Fruit fly (Drosophila melanogaster) whole organism, prepupa: ENCODE data around the gene CG6409.

Experiments
- Blimp-1 ChIP-seq: fragments of 200-800 bp; sonication (Bioruptor generic); optimal IDR thresholded peaks from 3 replicates; lab custom pipeline; 2017; ENCODE audit warnings: missing biosample characterization, missing genetic modification characterization, mild to moderate bottlenecking, moderate library complexity, missing genetic modification reagents
- CG10669 ChIP-seq: fragments of 200-800 bp; sonication (Bioruptor generic); optimal IDR thresholded peaks from 3 replicates; lab custom pipeline; 2018; ENCODE audit warnings: missing biosample characterization, mild to moderate bottlenecking, missing genetic modification characterization, moderate library complexity
- CG11762 ChIP-seq: fragments of 200-800 bp; sonication (Bioruptor generic); optimal IDR thresholded peaks from 3 replicates; lab custom pipeline; 2016; ENCODE audit warnings: missing biosample characterization, missing genetic modification characterization; ENCODE audit not compliant: insufficient read depth
- CG11902 ChIP-seq: fragments of 200-800 bp; sonication (Bioruptor generic); optimal IDR thresholded peaks from 3 replicates; lab custom pipeline; 2016; ENCODE audit warnings: missing biosample characterization, missing genetic modification characterization
- CG15336 ChIP-seq: fragments of 200-800 bp; sonication (Bioruptor generic); IDR thresholded peaks from 2 replicates; pipeline ENCODE4 v1.3.6; 2022; ENCODE audit warnings: missing biosample characterization, missing genetic modification characterization
- CG1621 ChIP-seq: fragments of 200-800 bp; sonication (Bioruptor generic); optimal IDR thresholded peaks from 3 replicates; lab custom pipeline; 2018; ENCODE audit warnings: missing biosample characterization, mild to moderate bottlenecking, missing genetic modification characterization
- CG16779 ChIP-seq: fragments of 200-800 bp; sonication (Bioruptor generic); optimal IDR thresholded peaks from 3 replicates; lab custom pipeline; 2017; ENCODE audit warnings: missing biosample characterization, mild to moderate bottlenecking, missing genetic modification characterization
- CG3032 ChIP-seq: fragments of 200-800 bp; optimal IDR thresholded peaks from 2 replicates; lab custom pipeline; 2019; ENCODE audit warnings: missing biosample characterization, mild to moderate bottlenecking, missing genetic modification characterization, moderate library complexity
- CG31627 ChIP-seq: fragments of 200-800 bp; sonication (Bioruptor generic); optimal IDR thresholded peaks from 3 replicates; lab custom pipeline; 2016; ENCODE audit warnings: missing biosample characterization, missing genetic modification characterization
- CG32006 ChIP-seq: fragments of 200-800 bp; sonication (Bioruptor generic); optimal IDR thresholded peaks from 3 replicates; lab custom pipeline; 2017; ENCODE audit warnings: missing biosample characterization, mild to moderate bottlenecking, missing genetic modification characterization
- CG34406 ChIP-seq: fragments of 200-800 bp; sonication (Bioruptor generic); optimal IDR thresholded peaks from 3 replicates; lab custom pipeline; 2016; ENCODE audit warnings: missing biosample characterization, missing genetic modification characterization
- CG3919 ChIP-seq: fragments of 200-800 bp; sonication (Bioruptor generic); optimal IDR thresholded peaks from 3 replicates; lab custom pipeline; 2016; ENCODE audit warnings: missing biosample characterization, missing genetic modification characterization
- CG6163 ChIP-seq: fragments of 200-800 bp; sonication (Bioruptor generic); IDR thresholded peaks from 3 replicates; pipeline ENCODE4 v1.3.6; 2022; ENCODE audit warnings: missing biosample characterization, missing genetic modification characterization
- CG6276 ChIP-seq: fragments of 200-800 bp; sonication (Bioruptor generic); optimal IDR thresholded peaks from 2 replicates; lab custom pipeline; 2017; ENCODE audit warnings: missing biosample characterization, mild to moderate bottlenecking, missing genetic modification characterization
- CG6808 ChIP-seq: fragments of 200-800 bp; sonication (Bioruptor generic); optimal IDR thresholded peaks from 3 replicates; lab custom pipeline; 2017; ENCODE audit warnings: missing biosample characterization, missing genetic modification characterization, mild to moderate bottlenecking, moderate library complexity, missing genetic modification reagents
- CG6854 ChIP-seq: fragments of 200-800 bp; sonication (Bioruptor generic); optimal IDR thresholded peaks from 2 replicates; lab custom pipeline; 2017; ENCODE audit warnings: missing biosample characterization, mild to moderate bottlenecking, missing genetic modification characterization
- CG7368 ChIP-seq: fragments of 200-800 bp; sonication (Bioruptor generic); optimal IDR thresholded peaks from 3 replicates; lab custom pipeline; 2016; ENCODE audit warnings: missing biosample characterization, missing genetic modification characterization
- CG8119 ChIP-seq: fragments of 200-800 bp; sonication (Bioruptor generic); IDR thresholded peaks from 3 replicates; pipeline ENCODE4 v1.3.6; 2022; ENCODE audit warnings: missing biosample characterization, missing genetic modification characterization
- CG8319 ChIP-seq: fragments of 200-800 bp; sonication (Bioruptor generic); optimal IDR thresholded peaks from 3 replicates; lab custom pipeline; 2016; ENCODE audit warnings: missing biosample characterization, missing genetic modification characterization
- CG9139 ChIP-seq: fragments of 200-800 bp; sonication (Bioruptor generic); optimal IDR thresholded peaks from 3 replicates; lab custom pipeline; 2017; ENCODE audit warnings: missing biosample characterization, mild to moderate bottlenecking, missing genetic modification characterization
- Eip75B ChIP-seq: fragments of 200-800 bp; sonication (Bioruptor generic); optimal IDR thresholded peaks from 3 replicates; lab custom pipeline; 2016; ENCODE audit warnings: missing biosample characterization, missing genetic modification characterization
- Eip78C ChIP-seq: fragments of 200-800 bp; sonication (Bioruptor generic); peaks from one replicate; lab custom pipeline; 2016; ENCODE audit warnings: missing biosample characterization, missing genetic modification characterization
- Ets21C ChIP-seq: fragments of 200-800 bp; sonication (Bioruptor generic); optimal IDR thresholded peaks from 3 replicates; lab custom pipeline; 2016; ENCODE audit warnings: missing biosample characterization, missing genetic modification characterization
- Hr38 ChIP-seq: sonication (Bioruptor generic); optimal IDR thresholded peaks from 2 replicates; lab custom pipeline; 2016; ENCODE audit warnings: missing biosample characterization, missing genetic modification characterization
- Hr39 ChIP-seq: fragments of 200-800 bp; sonication (Bioruptor generic); optimal IDR thresholded peaks from 2 replicates; lab custom pipeline; 2016; ENCODE audit warnings: missing biosample characterization, missing genetic modification characterization
- Hr4 ChIP-seq: fragments of 200-800 bp; sonication (Bioruptor generic); optimal IDR thresholded peaks from 3 replicates; lab custom pipeline; 2016; ENCODE audit warnings: missing biosample characterization, missing genetic modification characterization
- Lpt ChIP-seq: fragments of 200-800 bp; sonication (Bioruptor generic); optimal IDR thresholded peaks from 3 replicates; lab custom pipeline; 2016; ENCODE audit warnings: missing biosample characterization, missing genetic modification characterization
- Met ChIP-seq: fragments of 200-800 bp; sonication (Bioruptor generic); optimal IDR thresholded peaks from 3 replicates; lab custom pipeline; 2016; ENCODE audit warnings: missing biosample characterization, missing genetic modification characterization
- OdsH ChIP-seq: fragments of 200-800 bp; sonication (Bioruptor generic); optimal IDR thresholded peaks from 3 replicates; lab custom pipeline; 2016; ENCODE audit warnings: missing biosample characterization, missing genetic modification characterization
- Smox ChIP-seq: fragments of 200-800 bp; sonication (Bioruptor generic); optimal IDR thresholded peaks from 3 replicates; lab custom pipeline; 2016; ENCODE audit warnings: missing biosample characterization, missing genetic modification characterization
- Sox14 ChIP-seq: fragments of 200-800 bp; sonication (Bioruptor generic); optimal IDR thresholded peaks from 3 replicates; lab custom pipeline; 2016; ENCODE audit warnings: missing biosample characterization, missing genetic modification characterization
- Sox15 ChIP-seq: fragments of 200-800 bp; sonication (Bioruptor generic); optimal IDR thresholded peaks from 3 replicates; lab custom pipeline; 2016; ENCODE audit warnings: missing biosample characterization, missing genetic modification characterization
- achi ChIP-seq: fragments of 200-800 bp; sonication (Bioruptor generic); optimal IDR thresholded peaks from 3 replicates; lab custom pipeline; 2016; ENCODE audit warnings: missing biosample characterization, missing genetic modification characterization
- acj6 ChIP-seq: fragments of 200-800 bp; sonication (Bioruptor generic); optimal IDR thresholded peaks from 3 replicates; lab custom pipeline; 2016; ENCODE audit warnings: missing biosample characterization, missing genetic modification characterization
- dsx ChIP-seq: fragments of 200-800 bp; optimal IDR thresholded peaks from 3 replicates; lab custom pipeline; 2019; ENCODE audit warnings: missing biosample characterization, mild to moderate bottlenecking, missing genetic modification characterization, moderate library complexity; ENCODE audit not compliant: poor library complexity, severe bottlenecking
- esn ChIP-seq: fragments of 200-800 bp; sonication (Bioruptor generic); optimal IDR thresholded peaks from 2 replicates; lab custom pipeline; 2016; ENCODE audit warnings: missing biosample characterization, mild to moderate bottlenecking, missing genetic modification characterization, moderate library complexity
- fd59A ChIP-seq: fragments of 200-800 bp; sonication (Bioruptor generic); optimal IDR thresholded peaks from 2 replicates; lab custom pipeline; 2017; ENCODE audit warnings: missing biosample characterization, mild to moderate bottlenecking, missing genetic modification characterization, missing genetic modification reagents
- fkh ChIP-seq: fragments of 200-800 bp; sonication (Bioruptor generic); optimal IDR thresholded peaks from 3 replicates; lab custom pipeline; 2017; ENCODE audit warnings: missing biosample characterization, mild to moderate bottlenecking, missing genetic modification characterization, moderate library complexity
- net ChIP-seq: fragments of 200-800 bp; sonication (Bioruptor generic); optimal IDR thresholded peaks from 3 replicates; lab custom pipeline; 2016; ENCODE audit warnings: missing biosample characterization, missing genetic modification characterization
- pdm3 ChIP-seq: fragments of 200-800 bp; sonication (Bioruptor generic); optimal IDR thresholded peaks from 3 replicates; lab custom pipeline; 2016; ENCODE audit warnings: missing biosample characterization, missing genetic modification characterization
- salr ChIP-seq, 2 experiments: fragments of 200-800 bp; sonication (Bioruptor generic); optimal IDR thresholded peaks; 3 replicates each; lab custom pipeline; 2016 to 2018; ENCODE audit warnings: missing biosample characterization in 2 of 2, missing genetic modification characterization in 2 of 2, mild to moderate bottlenecking in 1 of 2
- spab ChIP-seq: fragments of 200-800 bp; sonication (Bioruptor generic); optimal IDR thresholded peaks from 2 replicates; lab custom pipeline; 2017; ENCODE audit warnings: missing biosample characterization, mild to moderate bottlenecking, missing genetic modification characterization, missing genetic modification reagents
- ss ChIP-seq, 2 experiments: fragments of 200-800 bp; sonication (Bioruptor generic); optimal IDR thresholded peaks; 2 replicates in 1 of 2; 3 replicates in 1 of 2; lab custom pipeline; 2017 to 2018; ENCODE audit warnings: mild to moderate bottlenecking in 2 of 2, missing biosample characterization in 2 of 2, missing genetic modification characterization in 2 of 2, moderate library complexity in 1 of 2
- svp ChIP-seq: fragments of 200-800 bp; sonication (Bioruptor generic); peaks from one replicate; lab custom pipeline; 2016; ENCODE audit warnings: missing biosample characterization, missing genetic modification characterization
- topi ChIP-seq: fragments of 200-800 bp; sonication (Bioruptor generic); optimal IDR thresholded peaks from 3 replicates; lab custom pipeline; 2016; ENCODE audit warnings: missing biosample characterization, missing genetic modification characterization
- vri ChIP-seq: fragments of 200-800 bp; sonication (Bioruptor generic); optimal IDR thresholded peaks from 3 replicates; lab custom pipeline; 2016; ENCODE audit warnings: missing biosample characterization, mild to moderate bottlenecking, missing genetic modification characterization

CG6409 gene

dm6 chr3L:10898256-10898735 is 16.1 kb upstream of the CG6409 start:
- TF ChIP-seq CG3032 (tag; lab: Kevin White, UChicago) (peak; percentile 14), fkh (GFP tag; lab: Kevin White, UChicago) (peak; percentile 47), salr (GFP tag; optimal IDR thresholded peaks at IDR 0.05; lab: Kevin White, UChicago) (no peak), CG34406 (GFP tag; lab: Kevin White, UChicago) (no peak), topi (no peak), ss (GFP tag; optimal IDR thresholded peaks at IDR 0.05; lab: Kevin White, UChicago) (peak; percentile 49 to 64), OdsH (GFP tag; lab: Kevin White, UChicago) (no peak), Eip78C (GFP tag; lab: Kevin White, UChicago) (peak; percentile 5), CG9139 (GFP tag; lab: Kevin White, UChicago) (peak; percentile 21), CG1621 (tag; lab: Kevin White, UChicago) (peak; percentile 1), CG16779 (tag; lab: Kevin White, UChicago) (peak; percentile 12), CG32006 (GFP tag; lab: Kevin White, UChicago) (peak; percentile 9), CG8119 (GFP tag; lab: Robert Waterston, UW) (peak; percentile 24; the same call in 1 of the 3 replicates), CG6854 (GFP tag; lab: Kevin White, UChicago) (no peak)

- TF ChIP-seq Blimp-1, result no peak
- TF ChIP-seq fd59A (GFP tag; lab: Kevin White, UChicago), result no peak
- TF ChIP-seq CG10669, result no peak
- TF ChIP-seq vri, result peak; percentile 35
- TF ChIP-seq CG3919 (GFP tag; lab: Kevin White, UChicago), result no peak
- no peak for TF ChIP-seq CG6808 (GFP tag; lab: Kevin White, UChicago)
- peak; percentile 49 for TF ChIP-seq fkh (GFP tag; lab: Kevin White, UChicago)
- TF ChIP-seq Sox14 (GFP tag; lab: Kevin White, UChicago), result peak; percentile 61
- no peak for TF ChIP-seq CG32006 (GFP tag; lab: Kevin White, UChicago)
- peak; percentile 19 for TF ChIP-seq CG16779 (tag; lab: Kevin White, UChicago)
- TF ChIP-seq pdm3 (GFP tag; lab: Kevin White, UChicago), result peak; percentile 28
- TF ChIP-seq CG11902 (GFP tag; lab: Kevin White, UChicago), result no peak
- peak; percentile 32 for TF ChIP-seq Hr4 (GFP tag; lab: Kevin White, UChicago)
- peak; percentile 65 for TF ChIP-seq Eip78C (GFP tag; lab: Kevin White, UChicago)
- TF ChIP-seq CG9139 (GFP tag; lab: Kevin White, UChicago), result no peak
- no peak for TF ChIP-seq CG8319
- TF ChIP-seq CG15336 (GFP tag; lab: Robert Waterston, UW), result no peak; the same call in 1 of the 2 replicates
- TF ChIP-seq CG11762, result no peak
- TF ChIP-seq CG6163 (GFP tag; lab: Robert Waterston, UW), result no peak; the same call in 2 of the 3 replicates
- TF ChIP-seq Smox (GFP tag; lab: Kevin White, UChicago), result peak; percentile 3
- peak; percentile 1 for TF ChIP-seq Hr39
- TF ChIP-seq Sox15, result no peak
- no peak for TF ChIP-seq topi
- peak; percentile 39 for TF ChIP-seq acj6 (GFP tag; lab: Kevin White, UChicago)
- no peak for TF ChIP-seq spab (GFP tag; lab: Kevin White, UChicago)
- TF ChIP-seq Ets21C (GFP tag; lab: Kevin White, UChicago), result no peak
- TF ChIP-seq OdsH (GFP tag; lab: Kevin White, UChicago), result peak; percentile 22
- no peak for TF ChIP-seq achi (GFP tag; lab: Kevin White, UChicago)
- TF ChIP-seq Met (GFP tag; lab: Kevin White, UChicago), result peak; percentile 7
- no peak for TF ChIP-seq CG7368 (GFP tag; lab: Kevin White, UChicago)
- TF ChIP-seq Hr38, result no peak
- TF ChIP-seq svp, result peak; percentile 61
- no peak for TF ChIP-seq CG6276
- TF ChIP-seq CG8119 (GFP tag; lab: Robert Waterston, UW), result no peak
- TF ChIP-seq Lpt (GFP tag; lab: Kevin White, UChicago), result peak; percentile 24
- TF ChIP-seq ss (GFP tag; optimal IDR thresholded peaks at IDR 0.05; lab: Kevin White, UChicago), result peak in 1 of 2 experiments; percentile 39
- peak; percentile 44 for TF ChIP-seq dsx
- peak; percentile 39 for TF ChIP-seq net (GFP tag; lab: Kevin White, UChicago)
- no peak for TF ChIP-seq CG3032 (tag; lab: Kevin White, UChicago)
- no peak for TF ChIP-seq Eip75B
- TF ChIP-seq esn, result no peak
- peak; percentile 3 for TF ChIP-seq CG31627 (GFP tag; lab: Kevin White, UChicago)
Observed at dm6 chr3L:10897534-10898255, 15.5 kb upstream of the CG6409 start.
